Worm (Caenorhabditis elegans) whole organism, L3 larva: ENCODE results near the gene Y51A2B.16.

Experiments
- ZK546.5 ChIP-seq: sonication (generic microtip); optimal IDR thresholded peaks from 2 replicates; lab custom pipeline; 2017; ENCODE audit warnings: missing biosample characterization, missing genetic modification characterization
- aly-2 ChIP-seq: fragments of 150-350 bp; optimal IDR thresholded peaks from 2 replicates; lab custom pipeline; 2014; ENCODE audit warnings: missing biosample characterization, missing genetic modification characterization
- ama-1 ChIP-seq: fragments of 150-350 bp; optimal IDR thresholded peaks from 2 replicates; lab custom pipeline; 2018
- ceh-16 ChIP-seq: sonication (generic microtip); optimal IDR thresholded peaks from 2 replicates; lab custom pipeline; 2017; ENCODE audit warnings: missing biosample characterization, missing genetic modification characterization
- ceh-28 ChIP-seq: fragments of 150-350 bp; optimal IDR thresholded peaks from 2 replicates; lab custom pipeline; 2014; ENCODE audit warnings: missing biosample characterization, missing genetic modification reagents, missing genetic modification characterization
- ceh-82 ChIP-seq: fragments of 150-350 bp; optimal IDR thresholded peaks from 2 replicates; lab custom pipeline; 2014; ENCODE audit warnings: missing biosample characterization, missing genetic modification characterization
- daf-12 ChIP-seq: fragments of 150-350 bp; optimal IDR thresholded peaks from 2 replicates; lab custom pipeline; 2014; ENCODE audit warnings: missing biosample characterization, missing genetic modification reagents, missing genetic modification characterization
- egl-27 ChIP-seq: sonication (generic microtip); optimal IDR thresholded peaks from 4 replicates; lab custom pipeline; 2017; ENCODE audit warnings: missing biosample characterization, missing genetic modification reagents, missing genetic modification characterization
- elt-1 ChIP-seq: fragments of 150-350 bp; optimal IDR thresholded peaks from 2 replicates; lab custom pipeline; 2014; ENCODE audit warnings: missing biosample characterization, missing genetic modification characterization
- elt-2 ChIP-seq: sonication (generic microtip); optimal IDR thresholded peaks from 2 replicates; lab custom pipeline; 2016; ENCODE audit warnings: missing genetic modification reagents, mild to moderate bottlenecking, missing genetic modification characterization, missing compliant biosample characterization
- fkh-2 ChIP-seq: fragments of 150-350 bp; optimal IDR thresholded peaks from 2 replicates; lab custom pipeline; 2014; ENCODE audit warnings: missing biosample characterization, missing genetic modification reagents, missing genetic modification characterization
- fos-1 ChIP-seq: fragments of 150-350 bp; optimal IDR thresholded peaks from 2 replicates; lab custom pipeline; 2014; ENCODE audit warnings: missing biosample characterization, missing genetic modification characterization
- hmg-11 ChIP-seq: sonication (generic microtip); optimal IDR thresholded peaks from 2 replicates; lab custom pipeline; 2016; ENCODE audit warnings: missing genetic modification characterization, missing compliant biosample characterization
- jun-1 ChIP-seq: fragments of 150-350 bp; optimal IDR thresholded peaks from 2 replicates; lab custom pipeline; 2014; ENCODE audit warnings: missing biosample characterization, missing genetic modification reagents, missing genetic modification characterization
- lin-15B ChIP-seq: fragments of 150-350 bp; optimal IDR thresholded peaks from 2 replicates; lab custom pipeline; 2014; ENCODE audit warnings: missing biosample characterization, missing genetic modification characterization
- lsy-12 ChIP-seq: sonication (generic microtip); optimal IDR thresholded peaks from 2 replicates; lab custom pipeline; 2016; ENCODE audit warnings: mild to moderate bottlenecking, missing genetic modification characterization, missing compliant biosample characterization
- mdl-1 ChIP-seq: fragments of 150-350 bp; optimal IDR thresholded peaks from 2 replicates; lab custom pipeline; 2014; ENCODE audit warnings: missing biosample characterization, missing genetic modification characterization
- nfya-1 ChIP-seq: sonication (generic microtip); optimal IDR thresholded peaks from 2 replicates; lab custom pipeline; 2017; ENCODE audit warnings: missing genetic modification characterization, mild to moderate bottlenecking, missing compliant biosample characterization, antibody characterized with exemption, moderate library complexity; ENCODE audit not compliant: insufficient read depth
- nhr-11 ChIP-seq: fragments of 150-350 bp; optimal IDR thresholded peaks from 2 replicates; lab custom pipeline; 2014; ENCODE audit warnings: missing biosample characterization, missing genetic modification characterization
- nhr-23 ChIP-seq: fragments of 150-350 bp; optimal IDR thresholded peaks from 2 replicates; lab custom pipeline; 2014; ENCODE audit warnings: missing biosample characterization, missing genetic modification reagents, missing genetic modification characterization
- nhr-237 ChIP-seq: fragments of 150-350 bp; optimal IDR thresholded peaks from 2 replicates; lab custom pipeline; 2014; ENCODE audit warnings: missing biosample characterization, missing genetic modification characterization
- nhr-25 ChIP-seq: sonication (generic microtip); optimal IDR thresholded peaks from 2 replicates; lab custom pipeline; 2017; ENCODE audit warnings: missing biosample characterization, missing genetic modification characterization
- nhr-28 ChIP-seq: fragments of 150-350 bp; optimal IDR thresholded peaks from 2 replicates; lab custom pipeline; 2014; ENCODE audit warnings: missing biosample characterization, missing genetic modification characterization
- nhr-67 ChIP-seq: fragments of 150-350 bp; optimal IDR thresholded peaks from 2 replicates; lab custom pipeline; 2014; ENCODE audit warnings: missing biosample characterization, missing genetic modification characterization
- nhr-76 ChIP-seq: fragments of 150-350 bp; sonication (generic microtip); optimal IDR thresholded peaks from 5 replicates; lab custom pipeline; 2014; ENCODE audit warnings: missing biosample characterization, missing genetic modification characterization
- nhr-77 ChIP-seq: fragments of 150-350 bp; optimal IDR thresholded peaks from 2 replicates; lab custom pipeline; 2014; ENCODE audit warnings: missing biosample characterization, missing genetic modification characterization
- pha-4 ChIP-seq: fragments of 150-350 bp; optimal IDR thresholded peaks from 2 replicates; lab custom pipeline; 2014; ENCODE audit warnings: missing biosample characterization, missing genetic modification reagents, missing genetic modification characterization
- pqm-1 ChIP-seq: fragments of 150-350 bp; optimal IDR thresholded peaks from 2 replicates; lab custom pipeline; 2017; ENCODE audit warnings: missing biosample characterization, missing genetic modification characterization, inconsistent platforms
- sea-2 ChIP-seq: fragments of 150-350 bp; sonication (generic microtip); optimal IDR thresholded peaks from 4 replicates; lab custom pipeline; 2014; ENCODE audit warnings: missing biosample characterization, missing genetic modification reagents, missing genetic modification characterization
- snpc-4 ChIP-seq: fragments of 150-350 bp; optimal IDR thresholded peaks from 2 replicates; lab custom pipeline; 2014; ENCODE audit warnings: missing biosample characterization, missing genetic modification characterization
- tbx-2 ChIP-seq: sonication (generic microtip); optimal IDR thresholded peaks from 2 replicates; lab custom pipeline; 2016; ENCODE audit warnings: mild to moderate bottlenecking, missing genetic modification characterization, missing compliant biosample characterization
- unc-39 ChIP-seq: sonication (generic microtip); optimal IDR thresholded peaks from 4 replicates; lab custom pipeline; 2017; ENCODE audit warnings: missing biosample characterization, missing genetic modification characterization
- unc-62 ChIP-seq: fragments of 150-350 bp; sonication (generic microtip); optimal IDR thresholded peaks from 4 replicates; lab custom pipeline; 2014; ENCODE audit warnings: missing biosample characterization, missing genetic modification reagents, missing genetic modification characterization
- ztf-11 ChIP-seq: fragments of 150-350 bp; optimal IDR thresholded peaks from 2 replicates; lab custom pipeline; 2014; ENCODE audit warnings: missing biosample characterization, missing genetic modification characterization

Gene Y51A2B.16

DNA sequence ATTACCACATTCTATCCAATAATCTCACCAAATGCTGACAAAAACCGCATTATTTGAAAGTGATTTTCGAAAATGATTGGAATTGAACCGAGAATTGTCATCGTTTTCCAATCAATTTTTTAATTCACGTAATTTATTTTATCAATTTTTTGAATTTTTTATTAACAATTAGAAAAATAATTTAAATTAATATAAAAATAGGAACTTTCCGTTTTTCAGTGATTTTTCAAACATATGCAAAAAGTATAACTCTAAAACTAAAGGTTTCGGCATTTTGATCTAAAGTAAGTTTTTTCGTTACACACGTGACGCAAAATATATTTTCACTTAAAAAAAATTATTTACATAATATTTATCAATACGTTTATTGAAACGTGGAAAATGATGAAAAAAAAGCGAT lies 3.5 kb downstream of the Y51A2B.16 start, which contains the start of gene Y51A2B.6:
Y51A2B.6 (minus strand) TSS at position 101 of the 400 bp plus-strand sequence.
- no peak for TF ChIP-seq ceh-16
- TF ChIP-seq aly-2 (tag; lab: Kevin White, UChicago): no peak
- TF ChIP-seq pqm-1: no peak
- no peak for TF ChIP-seq fkh-2 (tag; lab: Kevin White, UChicago)

- TF ChIP-seq ama-1 (lab: Kevin White, UChicago): no peak
- no peak for TF ChIP-seq snpc-4 (tag; lab: Kevin White, UChicago)
- no peak for TF ChIP-seq pqm-1
- TF ChIP-seq ZK546.5 (tag; lab: Kevin White, UChicago): no peak
- no peak for TF ChIP-seq ztf-11 (tag; lab: Kevin White, UChicago)
- TF ChIP-seq nhr-77: no peak
- no peak for TF ChIP-seq nfya-1 (tag; lab: Kevin White, UChicago)
- no peak for TF ChIP-seq fos-1 (tag; lab: Kevin White, UChicago)
- TF ChIP-seq jun-1 (tag; lab: Kevin White, UChicago): no peak
- no peak for TF ChIP-seq nhr-67
- TF ChIP-seq aly-2 (tag; lab: Kevin White, UChicago): no peak
- TF ChIP-seq sea-2: no peak
- TF ChIP-seq nhr-237 (tag; lab: Kevin White, UChicago): no peak
- no peak for TF ChIP-seq unc-62 (GFP tag; lab: Kevin White, UChicago)
- no peak for TF ChIP-seq nhr-76
- TF ChIP-seq lin-15B (tag; lab: Kevin White, UChicago): no peak
- TF ChIP-seq ceh-82 (tag; lab: Kevin White, UChicago): no peak
- no peak for TF ChIP-seq lsy-12 (tag; lab: Kevin White, UChicago)
- TF ChIP-seq daf-12 (tag; lab: Kevin White, UChicago): no peak
- no peak for TF ChIP-seq ceh-16
Observed at ce11 chrV:18389046-18389445, 8.7 kb downstream of the Y51A2B.16 start, which contains the start of the genes Y51A2B.4 and Y51A2B.5. Gene Y51A2B.4 (minus strand): TSS chrV:18389146. Gene Y51A2B.5 (plus strand): TSS chrV:18389277.

DNA sequence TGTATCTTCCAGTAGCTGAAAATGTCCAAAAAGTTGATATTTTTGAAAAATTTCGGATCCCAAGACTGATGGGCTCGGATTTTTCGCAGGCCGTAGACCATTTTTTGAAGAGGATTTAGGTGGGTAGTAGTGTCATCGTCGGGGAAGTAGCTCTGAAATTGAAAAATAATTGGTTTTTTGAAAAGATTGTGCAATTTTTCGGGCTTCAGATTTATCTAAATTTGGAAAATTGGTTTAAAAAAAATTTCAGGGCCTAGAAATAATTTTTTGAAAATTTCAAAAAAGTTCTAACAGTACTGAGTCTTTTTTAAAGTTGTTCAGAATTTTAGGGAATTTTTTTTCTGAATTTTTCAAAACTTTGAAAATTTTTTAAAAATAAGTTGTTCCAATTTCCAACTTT lies 15.1 kb downstream of the Y51A2B.16 start, which contains the start of gene nhr-288:
nhr-288 (minus strand) TSS at position 101 of the 400 bp plus-strand sequence.
- TF ChIP-seq nhr-237 (tag; lab: Kevin White, UChicago) (no peak), egl-27 (tag; lab: Kevin White, UChicago) (no peak), ztf-11 (tag; lab: Kevin White, UChicago) (no peak), nhr-25 (tag; lab: Kevin White, UChicago) (no peak), hmg-11 (tag; lab: Kevin White, UChicago) (no peak), nhr-23 (no peak), mdl-1 (tag; lab: Kevin White, UChicago) (no peak), nhr-77 (no peak), jun-1 (tag; lab: Kevin White, UChicago) (no peak), ceh-82 (tag; lab: Kevin White, UChicago) (no peak)
- TF ChIP-seq, all 47 proteins: peak for 0

DNA sequence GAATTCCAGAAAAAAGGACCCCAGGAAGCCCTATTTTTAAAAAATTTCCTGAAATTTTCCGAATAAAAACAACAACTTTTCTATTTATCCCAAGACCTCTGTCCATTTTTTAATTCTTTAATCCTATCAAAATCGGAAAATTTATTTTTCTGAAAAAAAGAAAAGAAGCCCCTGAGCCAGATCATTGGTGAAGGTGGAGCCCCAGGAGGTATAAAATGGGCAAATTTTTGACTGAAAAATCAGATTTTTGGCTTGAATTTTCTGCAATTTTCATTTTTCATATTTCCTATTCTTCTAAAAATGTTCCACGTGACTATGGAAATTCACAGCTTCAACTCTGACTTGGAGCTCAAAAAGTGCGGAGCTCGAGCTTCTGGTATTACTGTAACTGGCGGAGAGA lies 18.9 kb downstream of the Y51A2B.16 start, which contains the start of gene Y51A2B.8:
Y51A2B.8 (plus strand) TSS at position 301 of the 400 bp plus-strand sequence.
- TF ChIP-seq nhr-11 (tag; lab: Kevin White, UChicago): no peak
- no peak for TF ChIP-seq unc-39 (tag; lab: Kevin White, UChicago)
- no peak for TF ChIP-seq tbx-2 (tag; lab: Kevin White, UChicago)
- TF ChIP-seq nhr-77: no peak

DNA sequence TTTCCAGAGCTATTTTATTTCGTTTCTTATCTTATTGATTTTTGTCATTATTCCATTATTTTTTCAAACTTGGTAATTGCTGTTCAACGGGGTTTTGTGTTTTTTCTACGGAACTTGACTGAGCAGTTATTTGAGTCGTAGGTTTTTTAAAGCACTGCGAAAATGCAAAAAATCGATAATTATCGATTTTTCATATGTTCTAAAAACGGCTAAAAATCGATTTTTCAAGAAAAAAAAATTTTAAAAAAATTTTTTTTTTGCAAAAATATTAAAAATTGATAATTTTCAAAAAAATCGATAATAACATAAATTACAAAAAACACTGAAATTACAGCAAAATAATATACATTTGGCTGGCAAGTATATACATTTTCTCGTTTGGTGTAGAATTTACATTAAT lies 22.2 kb downstream of the Y51A2B.16 start:
- TF ChIP-seq ceh-28 (tag; lab: Kevin White, UChicago) (peak; percentile 84), elt-1 (no peak)

DNA sequence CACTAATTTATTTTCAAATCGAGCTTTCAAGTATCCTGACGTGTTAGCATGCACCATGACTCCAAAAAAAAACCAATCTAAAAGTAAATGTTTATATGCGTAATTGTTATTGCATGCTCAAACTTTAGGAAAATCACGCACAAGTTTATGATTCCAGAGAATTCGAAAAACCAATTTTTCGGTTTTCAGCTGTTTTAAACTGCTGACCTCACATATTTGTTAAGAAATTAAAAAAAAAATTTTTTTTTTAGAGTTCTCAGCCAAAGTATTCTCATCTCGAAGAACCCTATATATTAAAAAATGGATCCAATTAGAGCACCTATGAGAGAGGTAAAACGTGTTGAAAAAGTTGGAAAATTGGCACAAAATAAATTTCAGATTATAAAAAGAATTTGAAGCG lies 23.5 kb downstream of the Y51A2B.16 start, which contains the start of gene Y51A2B.2:
Y51A2B.2 (plus strand) TSS at position 301 of the 400 bp plus-strand sequence.
- TF ChIP-seq ceh-82 (tag; lab: Kevin White, UChicago): no peak
- no peak for TF ChIP-seq nhr-23

- peak; percentile 75 for TF ChIP-seq pha-4 (tag; lab: Kevin White, UChicago)
- peak; percentile 67 for TF ChIP-seq elt-2 (tag; lab: Kevin White, UChicago)
- no peak for TF ChIP-seq lin-15B (tag; lab: Kevin White, UChicago)
- peak; percentile 80 for TF ChIP-seq pqm-1
- TF ChIP-seq nhr-23: no peak
- TF ChIP-seq jun-1 (tag; lab: Kevin White, UChicago): peak; percentile 28
- TF ChIP-seq nhr-28 (tag; lab: Kevin White, UChicago): no peak
Observed at ce11 chrV:18371579-18371978, 26.1 kb downstream of the Y51A2B.16 start, which contains the start of gene C08E8.4. Gene C08E8.4 (plus strand): TSS chrV:18371846.
